Worm (Caenorhabditis elegans) whole organism, late embryonic: ENCODE measurements around the gene clec-137.

Source experiments
- K02D7.2 ChIP-seq: sonication (generic microtip); optimal IDR thresholded peaks from 2 replicates; lab custom pipeline; 2017; ENCODE audit warnings: mild to moderate bottlenecking, missing genetic modification characterization, missing compliant biosample characterization
- ama-1 ChIP-seq: fragments of 150-350 bp; optimal IDR thresholded peaks from 2 replicates; lab custom pipeline; 2014
- ceh-34 ChIP-seq: sonication (generic microtip); optimal IDR thresholded peaks from 2 replicates; lab custom pipeline; 2016; ENCODE audit warnings: mild to moderate bottlenecking, missing genetic modification characterization, missing compliant biosample characterization
- ceh-9 ChIP-seq: sonication (generic microtip); optimal IDR thresholded peaks from 2 replicates; lab custom pipeline; 2016; ENCODE audit warnings: mild to moderate bottlenecking, missing genetic modification characterization, inconsistent platforms, missing compliant biosample characterization
- ets-4 ChIP-seq: sonication (generic microtip); optimal IDR thresholded peaks from 2 replicates; lab custom pipeline; 2016; ENCODE audit warnings: missing genetic modification characterization, missing compliant biosample characterization
- eyg-1 ChIP-seq: sonication (generic microtip); optimal IDR thresholded peaks from 2 replicates; lab custom pipeline; 2016; ENCODE audit warnings: missing genotype, missing genetic modification characterization, missing compliant biosample characterization
- lin-11 ChIP-seq: fragments of 200-800 bp; sonication (Bioruptor generic); optimal IDR thresholded peaks from 2 replicates; lab custom pipeline; 2018; ENCODE audit warnings: mild to moderate bottlenecking, missing genetic modification characterization, missing compliant biosample characterization
- nhr-232 ChIP-seq: sonication (generic microtip); optimal IDR thresholded peaks from 2 replicates; lab custom pipeline; 2016; ENCODE audit warnings: missing genetic modification characterization, missing compliant biosample characterization
- pax-1 ChIP-seq: fragments of 150-350 bp; optimal IDR thresholded peaks from 2 replicates; lab custom pipeline; 2014; ENCODE audit warnings: missing biosample characterization, missing genetic modification characterization
- pha-4 ChIP-seq: fragments of 150-350 bp; optimal IDR thresholded peaks from 2 replicates; lab custom pipeline; 2018; ENCODE audit warnings: missing biosample characterization, missing genetic modification reagents, missing genetic modification characterization
- pqm-1 ChIP-seq: sonication (generic microtip); optimal IDR thresholded peaks from 2 replicates; lab custom pipeline; 2016; ENCODE audit warnings: missing genetic modification characterization, missing compliant biosample characterization
- unc-86 ChIP-seq: sonication (generic microtip); optimal IDR thresholded peaks from 2 replicates; lab custom pipeline; 2016; ENCODE audit warnings: missing genetic modification characterization, missing compliant biosample characterization

DNA sequence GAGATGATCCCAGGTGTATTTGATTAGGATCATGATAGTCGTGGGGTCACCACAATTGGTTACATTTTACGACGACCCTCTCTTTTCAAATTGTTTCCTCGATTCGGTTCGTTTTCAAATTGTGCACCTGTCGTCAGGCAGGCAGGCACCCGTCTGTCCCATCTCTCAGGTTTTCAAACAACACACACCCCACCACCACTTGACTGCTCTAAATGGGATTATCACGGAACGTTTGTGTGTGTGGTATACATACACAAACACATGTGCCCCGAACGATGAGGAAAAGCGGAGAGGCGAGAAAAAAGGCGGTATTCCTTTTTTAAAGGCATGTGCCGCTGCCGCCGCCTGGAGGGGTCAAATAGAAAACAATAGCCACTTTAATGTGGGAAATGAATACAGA, 32.6 kb downstream of the clec-137 start:
- TF ChIP-seq eyg-1 (tag; lab: Kevin White, UChicago) (no peak), ets-4 (tag; lab: Kevin White, UChicago) (no peak), pax-1 (no peak), ceh-9 (tag; lab: Kevin White, UChicago) (no peak), ceh-34 (tag; lab: Kevin White, UChicago) (no peak), nhr-232 (tag; lab: Kevin White, UChicago) (no peak), lin-11 (tag; lab: Kevin White, UChicago) (no peak), pha-4 (tag; lab: Kevin White, UChicago) (no peak), pqm-1 (no peak), unc-86 (tag; lab: Kevin White, UChicago) (no peak), ama-1 (no peak), K02D7.2 (tag; lab: Kevin White, UChicago) (no peak)
